Worm (Caenorhabditis elegans) whole organism, early embryonic: ENCODE data around the gene hpo-34.

Experiments
- B0310.2 ChIP-seq: sonication (generic microtip); optimal IDR thresholded peaks from 2 replicates; lab custom pipeline; 2016; ENCODE audit warnings: mild to moderate bottlenecking, missing genetic modification characterization, missing compliant biosample characterization
- ets-7 ChIP-seq: sonication (generic microtip); optimal IDR thresholded peaks from 2 replicates; lab custom pipeline; 2016; ENCODE audit warnings: missing genotype, missing genetic modification characterization, missing compliant biosample characterization
- hmbx-1 ChIP-seq: sonication (generic microtip); optimal IDR thresholded peaks from 2 replicates; lab custom pipeline; 2016; ENCODE audit warnings: mild to moderate bottlenecking, missing genetic modification characterization, missing compliant biosample characterization
- scrt-1 ChIP-seq: fragments of 200-800 bp; sonication (Bioruptor generic); IDR thresholded peaks from 2 replicates; pipeline ENCODE4 v1.3.6; 2022; ENCODE audit warnings: missing genetic modification characterization, missing compliant biosample characterization

DNA sequence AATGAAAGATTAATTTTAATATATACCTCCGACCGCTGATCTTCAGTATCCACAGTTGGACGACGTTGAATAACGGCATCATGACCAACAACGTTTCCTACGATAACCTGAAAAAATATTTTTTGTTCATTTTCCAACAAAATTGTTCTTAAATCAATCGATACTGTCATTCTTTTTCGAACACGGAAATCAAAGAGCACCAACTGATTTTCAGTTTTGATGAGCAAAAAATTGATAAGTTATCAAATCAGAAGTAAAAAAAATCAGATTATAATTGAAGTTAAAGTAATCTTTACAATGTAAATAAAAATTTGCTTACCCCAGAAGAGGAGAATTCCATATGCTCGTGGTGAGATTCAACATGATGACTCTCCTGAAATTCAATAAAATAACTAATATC is 451 bp downstream of the hpo-34 start:
- TF ChIP-seq ets-7 (no peak), scrt-1 (GFP tag; lab: Robert Waterston, UW) (no peak), B0310.2 (no peak), hmbx-1 (tag; lab: Kevin White, UChicago) (no peak)
